Fruit fly (Drosophila melanogaster) whole organism, adult: ENCODE results near the gene CG8813.

Source experiments
- CG11617 ChIP-seq: fragments of 200-800 bp; sonication (Bioruptor generic); optimal IDR thresholded peaks from 2 replicates; lab custom pipeline; 2017; ENCODE audit warnings: mild to moderate bottlenecking, missing biosample characterization, missing genetic modification reagents, missing genetic modification characterization
- CG7045 ChIP-seq: fragments of 200-800 bp; sonication (Bioruptor generic); optimal IDR thresholded peaks from 2 replicates; lab custom pipeline; 2017; ENCODE audit warnings: missing biosample characterization, mild to moderate bottlenecking, missing genetic modification characterization
- Crg-1 ChIP-seq: fragments of 200-800 bp; sonication (Bioruptor generic); optimal IDR thresholded peaks from 2 replicates; lab custom pipeline; 2016; ENCODE audit warnings: missing biosample characterization, missing genetic modification characterization
- Hr96 ChIP-seq: fragments of 200-800 bp; sonication (Bioruptor generic); optimal IDR thresholded peaks from 2 replicates; lab custom pipeline; 2016; ENCODE audit warnings: missing biosample characterization, missing genetic modification characterization
- cic ChIP-seq: fragments of 200-800 bp; sonication (Bioruptor generic); optimal IDR thresholded peaks from 2 replicates; lab custom pipeline; 2017; ENCODE audit warnings: missing biosample characterization, mild to moderate bottlenecking, missing genetic modification characterization, moderate library complexity
- kay ChIP-seq: fragments of 200-800 bp; sonication (Bioruptor generic); peaks from one replicate; lab custom pipeline; 2016; ENCODE audit warnings: missing biosample characterization, missing genetic modification characterization, borderline replicate concordance
- toe ChIP-seq: fragments of 200-800 bp; sonication (Bioruptor generic); optimal IDR thresholded peaks from 2 replicates; lab custom pipeline; 2016; ENCODE audit warnings: missing biosample characterization, missing genetic modification characterization

DNA sequence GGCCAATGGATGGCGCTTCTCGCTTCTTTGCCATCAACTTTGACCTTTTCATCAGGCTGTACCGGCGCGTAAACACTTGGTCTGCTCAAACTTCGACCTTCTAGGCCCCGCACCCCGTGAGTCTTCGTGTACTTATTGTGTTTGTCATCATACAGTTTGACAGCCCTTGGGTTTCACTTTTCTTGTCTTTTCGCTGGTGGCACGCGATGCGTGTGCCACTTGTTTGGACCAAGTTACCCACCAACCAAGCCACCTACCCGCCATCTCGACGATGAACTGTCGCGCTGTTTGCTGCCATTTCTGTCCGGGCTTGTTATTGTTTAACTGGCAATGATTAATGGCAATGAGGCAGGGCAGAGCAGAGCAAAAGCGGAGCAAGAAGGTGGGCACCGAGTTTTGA lies 38.3 kb downstream of the CG8813 start:
- TF ChIP-seq toe (GFP tag; lab: Kevin White, UChicago) (no peak), cic (GFP tag; lab: Kevin White, UChicago) (no peak), Hr96 (GFP tag; lab: Kevin White, UChicago) (no peak), CG11617 (no peak), CG7045 (no peak), Crg-1 (no peak), kay (GFP tag; lab: Kevin White, UChicago) (no peak)
